Worm (Caenorhabditis elegans): ENCODE results near the gene Y38H6C.13.

ce11 chrV:20534072-20534471 lies 6.5 kb downstream of the Y38H6C.13 start, which contains the start of gene famh-161:
- TF ChIP-seq lsy-2 (tag; optimal IDR thresholded peaks at IDR 0.05) = no peak
- no peak for TF ChIP-seq lin-39 (tag; optimal IDR thresholded peaks at IDR 0.05)
- no peak for TF ChIP-seq unc-62 (GFP tag; optimal IDR thresholded peaks at IDR 0.05)
- TF ChIP-seq ztf-11 (tag; optimal IDR thresholded peaks at IDR 0.05) = no peak
- no peak for TF ChIP-seq ZK546.5 (tag; optimal IDR thresholded peaks at IDR 0.05)
- no peak for TF ChIP-seq sem-4 (tag; optimal IDR thresholded peaks at IDR 0.05)
- no peak for TF ChIP-seq nhr-237 (tag; optimal IDR thresholded peaks at IDR 0.05)
- no peak for TF ChIP-seq snpc-4 (tag; optimal IDR thresholded peaks at IDR 0.05)
- no peak for TF ChIP-seq mdl-1 (tag; optimal IDR thresholded peaks at IDR 0.05)
- no peak for TF ChIP-seq Y55F3AM.14 (GFP tag; optimal IDR thresholded peaks at IDR 0.05)
- no peak for TF ChIP-seq nhr-11 (tag; optimal IDR thresholded peaks at IDR 0.05)
